Worm (Caenorhabditis elegans): ENCODE measurements around the gene Y48B6A.13.

Y48B6A.13 gene

DNA sequence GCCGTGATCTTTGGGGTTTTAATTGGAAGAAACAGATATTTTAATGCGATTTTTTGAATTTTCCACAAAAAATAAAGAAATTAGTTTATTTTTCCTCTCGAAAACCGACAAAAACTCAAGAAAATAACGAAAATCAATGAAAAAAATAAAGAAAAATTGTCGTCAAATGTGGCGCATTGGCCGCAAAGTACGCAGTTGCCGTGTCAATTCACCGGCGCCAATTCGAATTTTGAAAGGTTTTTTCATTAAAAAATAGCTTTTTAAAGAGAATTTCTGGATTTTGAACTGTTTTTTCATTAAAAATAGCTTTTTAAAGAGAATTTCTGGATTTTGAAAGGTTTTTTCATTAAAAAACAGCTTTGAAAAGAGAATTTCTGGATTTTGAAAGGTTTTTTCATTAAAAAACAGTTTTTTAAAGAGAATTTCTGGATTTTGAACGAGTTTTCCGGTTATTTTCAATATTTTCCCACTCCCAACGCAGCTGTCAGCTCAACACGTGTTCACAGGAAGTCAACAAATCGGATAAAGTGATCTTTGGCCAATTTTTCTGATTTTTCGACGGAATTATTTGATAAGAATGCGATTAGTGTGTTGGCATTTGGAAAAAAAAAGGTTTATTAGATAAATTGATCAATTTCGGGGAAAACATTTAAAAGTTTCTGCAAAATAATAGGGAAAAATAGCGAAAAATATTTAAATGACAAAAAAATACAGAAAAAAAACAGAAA is 8.5 kb upstream of the Y48B6A.13 start:
- no peak for TF ChIP-seq attf-5 (GFP tag; optimal IDR thresholded peaks at IDR 0.05)
- TF ChIP-seq efl-1 (GFP tag; optimal IDR thresholded peaks at IDR 0.05): peak; percentile 75
- TF ChIP-seq F33H1.4 (GFP tag; IDR thresholded peaks at IDR 0.05): peak; percentile 57; the same call in 1 of the 2 replicates
- TF ChIP-seq atf-7 (tag; optimal IDR thresholded peaks at IDR 0.05): no peak
- TF ChIP-seq Y53F4B.3 (GFP tag; IDR thresholded peaks at IDR 0.05): no peak
- TF ChIP-seq lin-54 (GFP tag; optimal IDR thresholded peaks at IDR 0.05): peak; percentile 90
- TF ChIP-seq xnd-1 (tag; optimal IDR thresholded peaks at IDR 0.05): peak; percentile 41
- TF ChIP-seq ceh-79 (tag; optimal IDR thresholded peaks at IDR 0.05): no peak
- TF ChIP-seq ccch-3 (GFP tag; optimal IDR thresholded peaks at IDR 0.05): no peak
- TF ChIP-seq cebp-1 (GFP tag; IDR thresholded peaks at IDR 0.05): no peak
- TF ChIP-seq cebp-1 (tag; optimal IDR thresholded peaks at IDR 0.05): no peak
- TF ChIP-seq lsl-1 (GFP tag; optimal IDR thresholded peaks at IDR 0.05): peak; percentile 59
- TF ChIP-seq T07F8.4 (tag; optimal IDR thresholded peaks at IDR 0.05): no peak
- peak; percentile 23 for TF ChIP-seq dpl-1 (GFP tag; optimal IDR thresholded peaks at IDR 0.05)
- TF ChIP-seq hsf-1 (GFP tag; IDR thresholded peaks at IDR 0.05): no peak
- TF ChIP-seq rec-8 (tag; optimal IDR thresholded peaks at IDR 0.05): no peak
- TF ChIP-seq F10E7.11 (tag; optimal IDR thresholded peaks at IDR 0.05): no peak
- no peak for TF ChIP-seq B0035.1 (tag; optimal IDR thresholded peaks at IDR 0.05)
- TF ChIP-seq hmg-20 (GFP tag; IDR thresholded peaks at IDR 0.05): no peak
- no peak for TF ChIP-seq lir-1 (GFP tag; conservative IDR thresholded peaks at IDR 0.05)
- no peak for TF ChIP-seq nhr-120 (GFP tag; IDR thresholded peaks at IDR 0.05)
- no peak for TF ChIP-seq ZK185.1 (tag; optimal IDR thresholded peaks at IDR 0.05; ENCODE audit: poor library complexity, severe bottlenecking)
- peak in 1 of 3 experiments; percentile 15 for TF ChIP-seq lin-35 (GFP tag; optimal IDR thresholded peaks at IDR 0.05)
- TF ChIP-seq bed-1 (GFP tag; IDR thresholded peaks at IDR 0.05): no peak
- TF ChIP-seq akir-1 (GFP tag; optimal IDR thresholded peaks at IDR 0.05): no peak
- peak; percentile 35 for TF ChIP-seq madf-8 (GFP tag; conservative IDR thresholded peaks at IDR 0.05)
- no peak for TF ChIP-seq F23B12.7 (tag; optimal IDR thresholded peaks at IDR 0.05; ENCODE audit: insufficient read depth)
- peak; percentile 27 for TF ChIP-seq snpc-1.1 (tag; optimal IDR thresholded peaks at IDR 0.05; ENCODE audit: insufficient read depth)
- no peak for TF ChIP-seq snpc-1.3 (tag; optimal IDR thresholded peaks at IDR 0.05; ENCODE audit: insufficient read depth)
- no peak for TF ChIP-seq egrh-3 (GFP tag; IDR thresholded peaks at IDR 0.05)
- TF ChIP-seq let-526 (GFP tag; IDR thresholded peaks at IDR 0.05): no peak
- TF ChIP-seq egl-44 (GFP tag; IDR thresholded peaks at IDR 0.05): no peak
- TF ChIP-seq madf-6 (GFP tag; IDR thresholded peaks at IDR 0.05): peak; percentile 75

DNA sequence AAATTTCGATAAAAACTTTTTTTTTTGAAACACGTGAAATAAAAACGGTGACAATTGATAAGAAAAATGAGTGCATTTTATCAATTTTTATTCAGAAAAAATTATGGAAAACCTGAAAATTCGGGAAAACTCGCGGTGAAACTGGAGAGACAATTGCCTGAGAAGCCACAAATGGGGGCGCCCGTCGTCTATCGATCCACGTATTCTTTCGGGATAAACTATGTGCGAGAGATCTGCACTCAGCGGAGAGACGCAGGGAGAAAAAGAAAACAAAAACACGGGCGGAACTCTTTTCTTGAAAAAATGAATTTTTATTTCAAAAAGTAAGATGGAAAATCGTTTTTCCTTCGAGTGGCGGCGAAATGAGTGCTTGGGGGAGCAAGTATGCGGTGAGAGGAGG is 7.8 kb upstream of the Y48B6A.13 start, which contains the start of gene men-1:
Gene men-1 (minus strand): TSS at position 242 of the 400 bp plus-strand sequence.
- TF ChIP-seq T26A5.8 (tag; optimal IDR thresholded peaks at IDR 0.05) (no peak), hmg-1.2 (GFP tag; IDR thresholded peaks at IDR 0.05) (peak; percentile 72; the same call in 1 of the 2 replicates)

DNA sequence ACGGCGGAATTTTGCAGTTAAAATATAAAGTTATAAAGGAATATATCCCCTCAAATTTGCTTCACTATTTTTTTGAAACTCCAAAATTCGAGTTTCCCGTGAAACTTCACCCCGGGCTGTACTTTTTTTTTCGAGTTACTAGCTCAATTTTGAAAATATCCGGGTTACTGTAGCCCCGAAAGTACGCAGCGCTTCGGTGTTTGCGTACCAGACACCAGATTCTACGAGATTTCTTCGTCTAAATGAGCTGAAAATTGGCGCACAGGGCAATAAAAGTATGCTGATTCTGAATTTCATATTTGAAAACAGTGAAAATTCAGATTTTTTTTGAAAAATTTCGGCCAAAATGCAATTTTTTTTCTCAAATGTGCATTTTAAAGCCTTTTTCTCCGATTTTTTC is 4.9 kb upstream of the Y48B6A.13 start:
- TF ChIP-seq die-1 (tag; optimal IDR thresholded peaks at IDR 0.05): no peak
- TF ChIP-seq ZK185.1 (tag; optimal IDR thresholded peaks at IDR 0.05; ENCODE audit: poor library complexity, severe bottlenecking): no peak
- TF ChIP-seq rec-8 (tag; optimal IDR thresholded peaks at IDR 0.05): no peak
- TF ChIP-seq snpc-1.3 (tag; optimal IDR thresholded peaks at IDR 0.05; ENCODE audit: insufficient read depth): no peak
- no peak for TF ChIP-seq pha-4 (tag; optimal IDR thresholded peaks at IDR 0.05)
- no peak for TF ChIP-seq ceh-27 (GFP tag; optimal IDR thresholded peaks at IDR 0.05)
- no peak for TF ChIP-seq ztf-18 (tag; optimal IDR thresholded peaks at IDR 0.05)
- no peak for TF ChIP-seq ztf-28 (GFP tag; IDR thresholded peaks at IDR 0.05)
- TF ChIP-seq unc-62 (GFP tag; optimal IDR thresholded peaks at IDR 0.05): no peak
- no peak for TF ChIP-seq nhr-120 (GFP tag; IDR thresholded peaks at IDR 0.05)
- no peak for TF ChIP-seq ceh-79 (tag; optimal IDR thresholded peaks at IDR 0.05)
- TF ChIP-seq F52B5.7 (tag; optimal IDR thresholded peaks at IDR 0.05): no peak
